Worm (Caenorhabditis elegans) whole organism, L3 larva: ENCODE measurements around the gene F20B6.5.

Experiments
- aly-2 ChIP-seq: fragments of 150-350 bp; optimal IDR thresholded peaks from 2 replicates; lab custom pipeline; 2014; ENCODE audit warnings: missing biosample characterization, missing genetic modification characterization
- ama-1 ChIP-seq: fragments of 150-350 bp; optimal IDR thresholded peaks from 2 replicates; lab custom pipeline; 2018
- egl-27 ChIP-seq: sonication (generic microtip); optimal IDR thresholded peaks from 4 replicates; lab custom pipeline; 2017; ENCODE audit warnings: missing biosample characterization, missing genetic modification reagents, missing genetic modification characterization
- egl-5 ChIP-seq: fragments of 150-350 bp; optimal IDR thresholded peaks from 2 replicates; lab custom pipeline; 2017; ENCODE audit warnings: missing biosample characterization, missing genetic modification reagents, missing genetic modification characterization, inconsistent platforms
- nhr-11 ChIP-seq: fragments of 150-350 bp; optimal IDR thresholded peaks from 2 replicates; lab custom pipeline; 2014; ENCODE audit warnings: missing biosample characterization, missing genetic modification characterization
- nhr-237 ChIP-seq: fragments of 150-350 bp; optimal IDR thresholded peaks from 2 replicates; lab custom pipeline; 2014; ENCODE audit warnings: missing biosample characterization, missing genetic modification characterization
- nhr-67 ChIP-seq: fragments of 150-350 bp; optimal IDR thresholded peaks from 2 replicates; lab custom pipeline; 2014; ENCODE audit warnings: missing biosample characterization, missing genetic modification characterization
- nhr-76 ChIP-seq: fragments of 150-350 bp; sonication (generic microtip); optimal IDR thresholded peaks from 5 replicates; lab custom pipeline; 2014; ENCODE audit warnings: missing biosample characterization, missing genetic modification characterization
- pqm-1 ChIP-seq: fragments of 150-350 bp; optimal IDR thresholded peaks from 2 replicates; lab custom pipeline; 2017; ENCODE audit warnings: missing biosample characterization, missing genetic modification characterization, inconsistent platforms
- skn-1 ChIP-seq: fragments of 150-350 bp; optimal IDR thresholded peaks from 2 replicates; lab custom pipeline; 2014; ENCODE audit warnings: missing biosample characterization, missing genetic modification characterization
- snpc-4 ChIP-seq: fragments of 150-350 bp; optimal IDR thresholded peaks from 2 replicates; lab custom pipeline; 2014; ENCODE audit warnings: missing biosample characterization, missing genetic modification characterization
- unc-62 ChIP-seq: fragments of 150-350 bp; sonication (generic microtip); optimal IDR thresholded peaks from 4 replicates; lab custom pipeline; 2014; ENCODE audit warnings: missing biosample characterization, missing genetic modification reagents, missing genetic modification characterization

DNA sequence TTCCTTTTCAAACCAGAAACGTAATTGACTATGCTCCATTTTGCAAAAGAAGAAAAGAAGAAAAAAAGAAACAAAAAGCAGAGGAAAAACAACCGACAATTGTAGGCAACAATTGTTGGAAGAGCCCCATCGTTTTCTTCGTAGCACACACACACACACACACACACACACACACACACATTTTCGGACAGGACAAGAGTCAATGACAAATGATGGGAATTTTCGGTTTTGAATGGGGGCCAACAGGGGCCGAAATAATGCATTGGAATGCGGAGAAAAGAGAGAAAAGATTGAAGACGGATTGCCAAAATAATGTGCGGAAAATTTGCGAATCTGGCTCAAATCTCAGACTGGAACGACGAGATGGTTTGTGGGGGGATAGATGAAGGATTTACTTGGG is 44.9 kb downstream of the F20B6.5 start:
- no peak for TF ChIP-seq unc-62
- TF ChIP-seq nhr-237, result no peak
- no peak for TF ChIP-seq egl-27 (tag; lab: Kevin White, UChicago)
- TF ChIP-seq nhr-11 (tag; lab: Kevin White, UChicago), result no peak
- TF ChIP-seq pqm-1, result no peak
- TF ChIP-seq nhr-67 (tag; lab: Kevin White, UChicago), result no peak
- no peak for TF ChIP-seq nhr-76 (tag; lab: Kevin White, UChicago)
- TF ChIP-seq aly-2 (tag; lab: Kevin White, UChicago), result no peak
- TF ChIP-seq ama-1 (lab: Kevin White, UChicago), result no peak
- peak; percentile 82 for TF ChIP-seq egl-5 (tag; lab: Kevin White, UChicago)
- TF ChIP-seq snpc-4 (tag; lab: Kevin White, UChicago), result no peak
- no peak for TF ChIP-seq skn-1
